Worm (Caenorhabditis elegans): ENCODE measurements around the gene Y53F4B.25.
"Not testable (repeated sequence)": the region's sequence is repeated elsewhere in the genome, so short reads cannot be mapped to it uniquely, and the experiment has no call there.

The Y53F4B.25 gene

ce11 chrII:15130512-15130911 lies 5.5 kb upstream of the Y53F4B.25 start, which contains the start of gene Y53F4B.62:
TSS of gene Y53F4B.62 (minus strand) at chrII:15130612.
- no peak for TF ChIP-seq klf-2 (GFP tag; conservative IDR thresholded peaks at IDR 0.05)
- no peak for TF ChIP-seq flt-1 (GFP tag; IDR thresholded peaks at IDR 0.05)
- no peak for TF ChIP-seq ref-1 (GFP tag; conservative IDR thresholded peaks at IDR 0.05)

- TF ChIP-seq ztf-23 (GFP tag; IDR thresholded peaks at IDR 0.05) (no peak), ref-1 (GFP tag; conservative IDR thresholded peaks at IDR 0.05) (no peak), med-1 (GFP tag; optimal IDR thresholded peaks at IDR 0.05; ENCODE audit: insufficient read depth) (no peak), ztf-29 (GFP tag; IDR thresholded peaks at IDR 0.05) (no peak), klf-2 (GFP tag; conservative IDR thresholded peaks at IDR 0.05) (no peak), T22C8.4 (GFP tag; IDR thresholded peaks at IDR 0.05) (no peak), tab-1 (GFP tag; IDR thresholded peaks at IDR 0.05) (no peak), cog-1 (tag; optimal IDR thresholded peaks at IDR 0.05) (no peak), flt-1 (GFP tag; IDR thresholded peaks at IDR 0.05) (no peak)
These were observed 1.7 kb upstream of the Y53F4B.25 start, which contains the start of gene Y53F4B.24 for ce11 chrII:15134332-15134731. TSS of gene Y53F4B.24 (minus strand) at chrII:15134432.

ce11 chrII:15140881-15141280 lies 4.9 kb downstream of the Y53F4B.25 start, which contains the start of gene Y53F4B.26:
TSS of gene Y53F4B.26 (minus strand) at chrII:15140981.
- not testable (repeated sequence) for TF ChIP-seq med-1 (GFP tag; optimal IDR thresholded peaks at IDR 0.05; ENCODE audit: insufficient read depth); flt-1 (GFP tag; IDR thresholded peaks at IDR 0.05); tab-1 (GFP tag; IDR thresholded peaks at IDR 0.05)

- no peak for TF ChIP-seq ref-1 (GFP tag; conservative IDR thresholded peaks at IDR 0.05)
- no peak for TF ChIP-seq tab-1 (GFP tag; IDR thresholded peaks at IDR 0.05)
- TF ChIP-seq med-1 (GFP tag; optimal IDR thresholded peaks at IDR 0.05; ENCODE audit: insufficient read depth) = no peak
- no peak for TF ChIP-seq ztf-23 (GFP tag; IDR thresholded peaks at IDR 0.05)
These were observed 7.7 kb downstream of the Y53F4B.25 start for ce11 chrII:15143729-15144128.

- no peak for TF ChIP-seq ztf-29 (GFP tag; IDR thresholded peaks at IDR 0.05)
These were observed 9.6 kb downstream of the Y53F4B.25 start, which contains the start of gene Y53F4B.27 for ce11 chrII:15145594-15145993. TSS of gene Y53F4B.27 (plus strand) at chrII:15145894.

ce11 chrII:15148442-15148841 lies 12.5 kb downstream of the Y53F4B.25 start:
- TF ChIP-seq cog-1 (tag; optimal IDR thresholded peaks at IDR 0.05) = no peak
- no peak for TF ChIP-seq T22C8.4 (GFP tag; IDR thresholded peaks at IDR 0.05)

- TF ChIP-seq cog-1 (tag; optimal IDR thresholded peaks at IDR 0.05) (no peak), klf-2 (GFP tag; conservative IDR thresholded peaks at IDR 0.05) (no peak), med-1 (GFP tag; optimal IDR thresholded peaks at IDR 0.05; ENCODE audit: insufficient read depth) (no peak), flt-1 (GFP tag; IDR thresholded peaks at IDR 0.05) (no peak), ref-1 (GFP tag; conservative IDR thresholded peaks at IDR 0.05) (no peak), ztf-23 (GFP tag; IDR thresholded peaks at IDR 0.05) (no peak), ztf-29 (GFP tag; IDR thresholded peaks at IDR 0.05) (no peak), T22C8.4 (GFP tag; IDR thresholded peaks at IDR 0.05) (no peak), tab-1 (GFP tag; IDR thresholded peaks at IDR 0.05) (no peak)
These were observed 21.9 kb downstream of the Y53F4B.25 start, which contains the start of gene ptr-20 for ce11 chrII:15157880-15158279. TSS of gene ptr-20 (plus strand) at chrII:15158180.

- TF ChIP-seq ztf-29 (GFP tag; IDR thresholded peaks at IDR 0.05) = no peak
- no peak for TF ChIP-seq ztf-23 (GFP tag; IDR thresholded peaks at IDR 0.05)
- no peak for TF ChIP-seq T22C8.4 (GFP tag; IDR thresholded peaks at IDR 0.05)
- TF ChIP-seq klf-2 (GFP tag; conservative IDR thresholded peaks at IDR 0.05) = no peak
- TF ChIP-seq tab-1 (GFP tag; IDR thresholded peaks at IDR 0.05) = no peak
- no peak for TF ChIP-seq flt-1 (GFP tag; IDR thresholded peaks at IDR 0.05)
- TF ChIP-seq med-1 (GFP tag; optimal IDR thresholded peaks at IDR 0.05; ENCODE audit: insufficient read depth) = no peak
- no peak for TF ChIP-seq ref-1 (GFP tag; conservative IDR thresholded peaks at IDR 0.05)
- TF ChIP-seq cog-1 (tag; optimal IDR thresholded peaks at IDR 0.05) = no peak
These were observed 22.4 kb downstream of the Y53F4B.25 start for ce11 chrII:15158364-15158763.

- TF ChIP-seq tab-1 (GFP tag; IDR thresholded peaks at IDR 0.05) = no peak
- no peak for TF ChIP-seq cog-1 (tag; optimal IDR thresholded peaks at IDR 0.05)
These were observed 28.5 kb downstream of the Y53F4B.25 start, which contains the start of gene gst-26 for ce11 chrII:15164453-15164852. TSS of gene gst-26 (minus strand) at chrII:15164553.

ce11 chrII:15165681-15166235 lies 29.8 kb downstream of the Y53F4B.25 start, which contains the start of gene gst-27:
TSS of gene gst-27 (minus strand) at chrII:15165731.
- TF ChIP-seq ztf-29 (GFP tag; IDR thresholded peaks at IDR 0.05) = peak; percentile 88
- TF ChIP-seq tab-1 (GFP tag; IDR thresholded peaks at IDR 0.05) = peak; percentile 93
- TF ChIP-seq klf-2 (GFP tag; conservative IDR thresholded peaks at IDR 0.05) = peak; percentile 79
- peak; percentile 41 for TF ChIP-seq med-1 (GFP tag; optimal IDR thresholded peaks at IDR 0.05; ENCODE audit: insufficient read depth)
- peak; percentile 89 for TF ChIP-seq ztf-23 (GFP tag; IDR thresholded peaks at IDR 0.05)
- TF ChIP-seq ref-1 (GFP tag; conservative IDR thresholded peaks at IDR 0.05) = peak; percentile 76
- TF ChIP-seq T22C8.4 (GFP tag; IDR thresholded peaks at IDR 0.05) = peak; percentile 57
- TF ChIP-seq cog-1 (tag; optimal IDR thresholded peaks at IDR 0.05) = peak; percentile 76
- peak; percentile 94 for TF ChIP-seq flt-1 (GFP tag; IDR thresholded peaks at IDR 0.05)

- no peak for TF ChIP-seq ref-1 (GFP tag; conservative IDR thresholded peaks at IDR 0.05)
- TF ChIP-seq flt-1 (GFP tag; IDR thresholded peaks at IDR 0.05) = no peak
- TF ChIP-seq T22C8.4 (GFP tag; IDR thresholded peaks at IDR 0.05) = no peak
- TF ChIP-seq ztf-29 (GFP tag; IDR thresholded peaks at IDR 0.05) = no peak
- no peak for TF ChIP-seq med-1 (GFP tag; optimal IDR thresholded peaks at IDR 0.05; ENCODE audit: insufficient read depth)
These were observed 31.4 kb downstream of the Y53F4B.25 start, which contains the start of gene gst-28 for ce11 chrII:15167340-15167739. TSS of gene gst-28 (minus strand) at chrII:15167577.
